Worm (Caenorhabditis elegans) whole organism, late embryonic: ENCODE results near the gene srv-12.

Experiments used
- C38D4.7 ChIP-seq: fragments of 200-800 bp; sonication (Bioruptor generic); optimal IDR thresholded peaks from 2 replicates; lab custom pipeline; 2018; ENCODE audit warnings: mild to moderate bottlenecking, missing genetic modification characterization, moderate library complexity, missing compliant biosample characterization
- K02D7.2 ChIP-seq: sonication (generic microtip); optimal IDR thresholded peaks from 2 replicates; lab custom pipeline; 2017; ENCODE audit warnings: mild to moderate bottlenecking, missing genetic modification characterization, missing compliant biosample characterization
- K09A11.1 ChIP-seq: sonication (generic microtip); optimal IDR thresholded peaks from 2 replicates; lab custom pipeline; 2017; ENCODE audit warnings: antibody characterized with exemption, mild to moderate bottlenecking, missing genetic modification characterization, missing compliant biosample characterization; ENCODE audit not compliant: insufficient read depth
- T23F11.4 ChIP-seq: fragments of 200-800 bp; sonication (Bioruptor generic); optimal IDR thresholded peaks from 2 replicates; lab custom pipeline; 2018; ENCODE audit warnings: mild to moderate bottlenecking, missing genetic modification characterization, missing compliant biosample characterization
- ahr-1 ChIP-seq: sonication (generic microtip); optimal IDR thresholded peaks from 2 replicates; lab custom pipeline; 2016; ENCODE audit warnings: missing genetic modification characterization, missing compliant biosample characterization
- ceh-14 ChIP-seq: sonication (generic microtip); optimal IDR thresholded peaks from 2 replicates; lab custom pipeline; 2016; ENCODE audit warnings: missing genotype, missing genetic modification characterization, missing compliant biosample characterization
- ceh-2 ChIP-seq: sonication (generic microtip); optimal IDR thresholded peaks from 2 replicates; lab custom pipeline; 2016; ENCODE audit warnings: missing genotype, missing genetic modification characterization, missing compliant biosample characterization
- ceh-30 ChIP-seq: fragments of 150-350 bp; optimal IDR thresholded peaks from 2 replicates; lab custom pipeline; 2014; ENCODE audit warnings: missing biosample characterization, missing genetic modification characterization
- ceh-34 ChIP-seq: sonication (generic microtip); optimal IDR thresholded peaks from 2 replicates; lab custom pipeline; 2016; ENCODE audit warnings: mild to moderate bottlenecking, missing genetic modification characterization, missing compliant biosample characterization
- ceh-48 ChIP-seq: sonication (generic microtip); optimal IDR thresholded peaks from 2 replicates; lab custom pipeline; 2016; ENCODE audit warnings: missing genetic modification characterization, inconsistent platforms, missing compliant biosample characterization
- ceh-6 ChIP-seq: fragments of 200-800 bp; sonication (Bioruptor generic); optimal IDR thresholded peaks from 2 replicates; lab custom pipeline; 2018; ENCODE audit warnings: mild to moderate bottlenecking, missing genetic modification characterization, missing compliant biosample characterization
- ceh-9 ChIP-seq: sonication (generic microtip); optimal IDR thresholded peaks from 2 replicates; lab custom pipeline; 2016; ENCODE audit warnings: mild to moderate bottlenecking, missing genetic modification characterization, inconsistent platforms, missing compliant biosample characterization
- dmd-4 ChIP-seq: sonication (generic microtip); optimal IDR thresholded peaks from 2 replicates; lab custom pipeline; 2016; ENCODE audit warnings: borderline replicate concordance, missing genetic modification characterization, missing compliant biosample characterization
- dve-1 ChIP-seq: sonication (generic microtip); optimal IDR thresholded peaks from 2 replicates; lab custom pipeline; 2017; ENCODE audit warnings: antibody characterized with exemption, mild to moderate bottlenecking, missing genetic modification characterization, missing compliant biosample characterization
- elt-2 ChIP-seq: sonication (generic microtip); optimal IDR thresholded peaks from 2 replicates; lab custom pipeline; 2016; ENCODE audit warnings: missing genetic modification reagents, missing genetic modification characterization, missing compliant biosample characterization
- elt-4 ChIP-seq: sonication (generic microtip); optimal IDR thresholded peaks from 2 replicates; lab custom pipeline; 2016; ENCODE audit warnings: missing genetic modification characterization, missing compliant biosample characterization
- ets-4 ChIP-seq: sonication (generic microtip); optimal IDR thresholded peaks from 2 replicates; lab custom pipeline; 2016; ENCODE audit warnings: missing genetic modification characterization, missing compliant biosample characterization
- eyg-1 ChIP-seq: sonication (generic microtip); optimal IDR thresholded peaks from 2 replicates; lab custom pipeline; 2016; ENCODE audit warnings: missing genotype, missing genetic modification characterization, missing compliant biosample characterization
- fkh-6 ChIP-seq: sonication (generic microtip); optimal IDR thresholded peaks from 2 replicates; lab custom pipeline; 2016; ENCODE audit warnings: missing genetic modification characterization, missing compliant biosample characterization
- gmeb-2 ChIP-seq: sonication (generic microtip); optimal IDR thresholded peaks from 2 replicates; lab custom pipeline; 2016; ENCODE audit warnings: missing genetic modification characterization, inconsistent platforms, missing compliant biosample characterization
- hlh-6 ChIP-seq: sonication (generic microtip); optimal IDR thresholded peaks from 2 replicates; lab custom pipeline; 2016; ENCODE audit warnings: missing genotype, missing genetic modification characterization, missing compliant biosample characterization
- madf-2 ChIP-seq: sonication (generic microtip); optimal IDR thresholded peaks from 2 replicates; lab custom pipeline; 2017; ENCODE audit warnings: missing genetic modification characterization, missing compliant biosample characterization
- mec-3 ChIP-seq: sonication (generic microtip); optimal IDR thresholded peaks from 2 replicates; lab custom pipeline; 2016; ENCODE audit warnings: borderline replicate concordance, missing genetic modification characterization, missing compliant biosample characterization
- nhr-11 ChIP-seq: fragments of 150-350 bp; optimal IDR thresholded peaks from 2 replicates; lab custom pipeline; 2014; ENCODE audit warnings: missing biosample characterization, missing genetic modification characterization
- nhr-232 ChIP-seq: sonication (generic microtip); optimal IDR thresholded peaks from 2 replicates; lab custom pipeline; 2016; ENCODE audit warnings: missing genetic modification characterization, missing compliant biosample characterization
- pag-3 ChIP-seq: sonication (generic microtip); optimal IDR thresholded peaks from 2 replicates; lab custom pipeline; 2016; ENCODE audit warnings: missing compliant biosample characterization, missing genetic modification characterization, borderline replicate concordance
- pax-1 ChIP-seq: fragments of 150-350 bp; optimal IDR thresholded peaks from 2 replicates; lab custom pipeline; 2014; ENCODE audit warnings: missing biosample characterization, missing genetic modification characterization
- pha-2 ChIP-seq: sonication (generic microtip); optimal IDR thresholded peaks from 2 replicates; lab custom pipeline; 2017; ENCODE audit warnings: mild to moderate bottlenecking, missing genetic modification characterization, missing compliant biosample characterization
- pqm-1 ChIP-seq: sonication (generic microtip); optimal IDR thresholded peaks from 2 replicates; lab custom pipeline; 2016; ENCODE audit warnings: missing genetic modification characterization, missing compliant biosample characterization
- ref-2 ChIP-seq: sonication (generic microtip); optimal IDR thresholded peaks from 2 replicates; lab custom pipeline; 2016; ENCODE audit warnings: missing genetic modification characterization, missing compliant biosample characterization
- rnt-1 ChIP-seq: sonication (generic microtip); optimal IDR thresholded peaks from 2 replicates; lab custom pipeline; 2016; ENCODE audit warnings: missing genetic modification characterization, missing compliant biosample characterization
- sox-4 ChIP-seq: sonication (generic microtip); optimal IDR thresholded peaks from 2 replicates; lab custom pipeline; 2017; ENCODE audit warnings: mild to moderate bottlenecking, missing genetic modification characterization, inconsistent platforms, missing compliant biosample characterization
- syd-9 ChIP-seq: sonication (generic microtip); optimal IDR thresholded peaks from 2 replicates; lab custom pipeline; 2016; ENCODE audit warnings: mild to moderate bottlenecking, missing genetic modification characterization, moderate library complexity, missing compliant biosample characterization
- tbx-2 ChIP-seq: sonication (generic microtip); optimal IDR thresholded peaks from 2 replicates; lab custom pipeline; 2016; ENCODE audit warnings: missing genetic modification characterization, missing compliant biosample characterization
- tbx-7 ChIP-seq: sonication (generic microtip); optimal IDR thresholded peaks from 2 replicates; lab custom pipeline; 2016; ENCODE audit warnings: missing genotype, missing genetic modification characterization, missing compliant biosample characterization
- ttx-3 ChIP-seq: sonication (generic microtip); optimal IDR thresholded peaks from 2 replicates; lab custom pipeline; 2016; ENCODE audit warnings: missing genetic modification reagents, missing genetic modification characterization, missing compliant biosample characterization
- unc-42 ChIP-seq: sonication (generic microtip); optimal IDR thresholded peaks from 2 replicates; lab custom pipeline; 2016; ENCODE audit warnings: missing genotype, missing genetic modification characterization, missing compliant biosample characterization
- unc-86 ChIP-seq: sonication (generic microtip); optimal IDR thresholded peaks from 2 replicates; lab custom pipeline; 2016; ENCODE audit warnings: missing genetic modification characterization, missing compliant biosample characterization

srv-12 gene

ce11 chrIV:10084323-10084959 is 31.0 kb upstream of the srv-12 start, which contains the start of gene W01B6.8:
Gene W01B6.8 (minus strand): TSS chrIV:10084373.
- TF ChIP-seq pag-3 (tag; lab: Kevin White, UChicago) (no peak), syd-9 (peak; percentile 9), elt-4 (tag; lab: Kevin White, UChicago) (peak; percentile 2), madf-2 (no peak), tbx-2 (tag; lab: Kevin White, UChicago) (no peak), ceh-48 (no peak), ahr-1 (no peak), gmeb-2 (tag; lab: Kevin White, UChicago) (no peak), nhr-232 (tag; lab: Kevin White, UChicago) (no peak), elt-2 (tag; lab: Kevin White, UChicago) (no peak)

ce11 chrIV:10080816-10081215 is 27.4 kb upstream of the srv-12 start, which contains the start of gene W01B6.6:
Gene W01B6.6 (plus strand): TSS chrIV:10081116.
- no peak for TF ChIP-seq tbx-7 (tag; lab: Kevin White, UChicago)
- no peak for TF ChIP-seq ahr-1
- no peak for TF ChIP-seq ceh-34 (tag; lab: Kevin White, UChicago)
- no peak for TF ChIP-seq elt-4 (tag; lab: Kevin White, UChicago)
- no peak for TF ChIP-seq ceh-14 (tag; lab: Kevin White, UChicago)
- no peak for TF ChIP-seq ceh-30 (tag; lab: Kevin White, UChicago)
- TF ChIP-seq hlh-6 (tag; lab: Kevin White, UChicago), result no peak
- no peak for TF ChIP-seq rnt-1 (tag; lab: Kevin White, UChicago)
- no peak for TF ChIP-seq ref-2
- TF ChIP-seq C38D4.7 (GFP tag; lab: Kevin White, UChicago), result no peak
- no peak for TF ChIP-seq ceh-2
- TF ChIP-seq ceh-6 (GFP tag; lab: Kevin White, UChicago), result no peak
- no peak for TF ChIP-seq unc-86 (tag; lab: Kevin White, UChicago)
- no peak for TF ChIP-seq fkh-6 (tag; lab: Kevin White, UChicago)
- no peak for TF ChIP-seq dve-1 (tag; lab: Kevin White, UChicago)
- no peak for TF ChIP-seq pha-2 (tag; lab: Kevin White, UChicago)
- no peak for TF ChIP-seq pax-1 (tag; lab: Kevin White, UChicago)
- TF ChIP-seq ceh-9 (tag; lab: Kevin White, UChicago), result no peak
- TF ChIP-seq pqm-1 (tag; lab: Kevin White, UChicago), result no peak
- TF ChIP-seq ttx-3 (tag; lab: Kevin White, UChicago), result no peak

- TF ChIP-seq ets-4 (tag; lab: Kevin White, UChicago) (no peak), eyg-1 (tag; lab: Kevin White, UChicago) (no peak), K02D7.2 (tag; lab: Kevin White, UChicago) (no peak), mec-3 (tag; lab: Kevin White, UChicago) (no peak), sox-4 (tag; lab: Kevin White, UChicago) (no peak), nhr-11 (tag; lab: Kevin White, UChicago) (no peak), unc-42 (tag; lab: Kevin White, UChicago) (no peak), madf-2 (no peak), pax-1 (tag; lab: Kevin White, UChicago) (no peak), K09A11.1 (tag; lab: Kevin White, UChicago) (no peak), ahr-1 (no peak), dve-1 (tag; lab: Kevin White, UChicago) (no peak), dmd-4 (tag; lab: Kevin White, UChicago) (no peak), C38D4.7 (GFP tag; lab: Kevin White, UChicago) (no peak), T23F11.4 (GFP tag; lab: Kevin White, UChicago) (no peak), ref-2 (no peak)
These were observed 24.6 kb upstream of the srv-12 start for ce11 chrIV:10078003-10078402.
